Worm (Caenorhabditis elegans): ENCODE results near the gene flor-1.

The flor-1 gene

DNA sequence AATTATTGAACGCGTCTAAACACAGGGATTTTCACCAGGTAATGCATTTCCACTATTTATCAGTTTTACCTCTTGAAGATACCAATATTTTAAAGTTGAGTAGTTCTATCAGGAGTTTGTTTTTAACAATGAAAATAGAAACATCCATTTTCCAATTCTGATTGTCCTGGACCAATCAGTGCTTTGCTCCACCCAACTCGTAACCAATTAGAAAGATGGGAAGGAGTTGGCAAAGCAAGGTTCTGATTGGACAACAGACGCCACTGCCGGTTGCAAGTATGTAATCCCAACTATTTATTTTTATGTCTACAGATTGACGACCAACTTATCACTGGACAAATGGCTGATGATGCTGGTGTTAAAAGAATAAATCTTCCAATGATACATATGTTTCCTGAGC is 30.8 kb upstream of the flor-1 start (continued):
- TF ChIP-seq T26A5.8 (tag; optimal IDR thresholded peaks at IDR 0.05) = no peak
- TF ChIP-seq F55B11.4 (tag; optimal IDR thresholded peaks at IDR 0.05; ENCODE audit: borderline replicate concordance, insufficient read depth) = no peak

DNA sequence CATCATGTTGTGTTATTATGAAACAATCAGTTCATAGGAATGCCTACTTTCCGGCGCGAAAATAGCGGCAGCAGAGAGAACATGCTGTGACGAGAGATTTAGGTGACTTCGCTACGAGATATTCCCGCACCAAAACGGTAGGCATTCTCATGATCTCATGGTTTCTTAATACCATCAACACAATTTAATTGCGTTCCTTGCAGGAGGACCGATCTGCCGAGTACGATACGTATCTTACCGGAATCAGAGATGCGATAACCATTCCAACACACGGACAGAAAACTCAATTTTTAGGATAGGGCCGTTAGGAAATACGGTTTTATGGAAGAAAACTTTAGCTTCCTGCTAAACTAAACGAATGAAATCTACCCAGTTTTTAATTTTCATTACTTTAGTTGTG is 29.4 kb upstream of the flor-1 start, which contains the start of gene T09F5.1:
Gene T09F5.1 (plus strand): TSS at position 301 of the 400 bp plus-strand sequence.
- TF ChIP-seq Y95B8A.8 (GFP tag; IDR thresholded peaks at IDR 0.05) = no peak
- no peak for TF ChIP-seq hrde-1 (tag; optimal IDR thresholded peaks at IDR 0.05; ENCODE audit: borderline replicate concordance)
- TF ChIP-seq F49E8.2 (tag; optimal IDR thresholded peaks at IDR 0.05; ENCODE audit: insufficient read depth) = no peak
- no peak for TF ChIP-seq ceh-100 (GFP tag; IDR thresholded peaks at IDR 0.05)
- no peak for TF ChIP-seq madf-8 (GFP tag; conservative IDR thresholded peaks at IDR 0.05)
- no peak for TF ChIP-seq let-526 (GFP tag; IDR thresholded peaks at IDR 0.05)
- no peak for TF ChIP-seq unc-130 (GFP tag; optimal IDR thresholded peaks at IDR 0.05)
- no peak for TF ChIP-seq tlf-1 (GFP tag; optimal IDR thresholded peaks at IDR 0.05)
- TF ChIP-seq nhr-80 (tag; optimal IDR thresholded peaks at IDR 0.05) = no peak
- no peak for TF ChIP-seq nfya-1 (tag; optimal IDR thresholded peaks at IDR 0.05; ENCODE audit: borderline replicate concordance, insufficient read depth)
- no peak for TF ChIP-seq nhr-90 (tag; optimal IDR thresholded peaks at IDR 0.05)
- no peak for TF ChIP-seq ztf-18 (tag; optimal IDR thresholded peaks at IDR 0.05)
- no peak for TF ChIP-seq pha-4 (tag; optimal IDR thresholded peaks at IDR 0.05)
- no peak for TF ChIP-seq F52B5.7 (tag; optimal IDR thresholded peaks at IDR 0.05)
- TF ChIP-seq atf-7 (tag; optimal IDR thresholded peaks at IDR 0.05) = no peak
- no peak for TF ChIP-seq ceh-91 (GFP tag; IDR thresholded peaks at IDR 0.05)

DNA sequence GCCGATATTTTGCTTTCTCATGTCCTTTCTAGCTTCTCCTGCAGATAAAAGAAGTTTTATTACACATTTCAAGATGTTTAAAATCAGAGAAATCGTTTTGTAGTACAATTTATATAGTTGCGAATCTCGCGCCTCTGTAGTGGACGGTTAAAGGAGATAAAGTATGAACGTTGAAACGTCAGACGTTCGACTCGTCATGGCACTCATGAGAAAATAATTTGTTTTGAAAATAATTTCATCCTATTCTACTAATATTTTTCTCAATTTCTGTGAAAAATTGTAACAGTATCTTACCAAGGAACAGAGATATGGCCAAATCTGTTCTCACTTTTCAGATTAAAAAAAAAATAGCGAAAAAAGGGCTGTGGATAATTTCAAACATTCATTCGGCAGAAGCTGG is 28.4 kb upstream of the flor-1 start, which contains the start of gene T09F5.20:
Gene T09F5.20 (minus strand): TSS at position 101 of the 400 bp plus-strand sequence.
- TF ChIP-seq ztf-6 (GFP tag; IDR thresholded peaks at IDR 0.05) (no peak), nhr-90 (tag; optimal IDR thresholded peaks at IDR 0.05) (no peak), dox-1 (GFP tag; IDR thresholded peaks at IDR 0.05) (no peak), hmg-20 (GFP tag; IDR thresholded peaks at IDR 0.05) (no peak), ccch-3 (GFP tag; optimal IDR thresholded peaks at IDR 0.05) (no peak)

DNA sequence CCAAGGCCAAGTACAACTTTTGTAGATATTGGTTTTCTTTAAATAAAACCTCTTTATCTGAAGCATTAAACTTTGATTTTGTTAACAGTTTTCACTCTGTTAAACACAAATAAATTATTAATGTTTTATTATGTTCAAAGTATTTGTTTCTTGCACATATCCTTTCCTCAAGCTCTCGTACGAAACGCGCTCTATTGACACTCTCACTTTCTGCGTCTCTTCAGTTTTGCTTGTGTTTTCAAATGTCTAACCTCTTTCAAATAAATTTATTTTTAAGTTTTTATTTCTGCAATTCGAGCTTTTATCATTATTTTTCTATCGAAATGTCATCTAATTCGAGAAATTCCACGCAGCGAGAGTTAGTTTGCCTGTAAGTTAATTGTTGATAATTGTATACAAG is 24.4 kb upstream of the flor-1 start, which contains the start of gene K08F9.4:
Gene K08F9.4 (plus strand): TSS at position 222 of the 400 bp plus-strand sequence.
- TF ChIP-seq F23B12.7 (tag; optimal IDR thresholded peaks at IDR 0.05; ENCODE audit: insufficient read depth) = no peak
- no peak for TF ChIP-seq let-526 (GFP tag; IDR thresholded peaks at IDR 0.05)
- TF ChIP-seq atf-7 (tag; optimal IDR thresholded peaks at IDR 0.05) = no peak
- TF ChIP-seq attf-6 (GFP tag; IDR thresholded peaks at IDR 0.05) = no peak
- no peak for TF ChIP-seq akir-1 (GFP tag; optimal IDR thresholded peaks at IDR 0.05)
- TF ChIP-seq snpc-4 (GFP tag; optimal IDR thresholded peaks at IDR 0.05) = no peak
- peak in 1 of 4 experiments; percentile 7 for TF ChIP-seq snpc-4 (tag; optimal IDR thresholded peaks at IDR 0.05)
- peak; percentile 8 for TF ChIP-seq lin-54 (GFP tag; optimal IDR thresholded peaks at IDR 0.05)
- no peak for TF ChIP-seq Y53F4B.3 (GFP tag; IDR thresholded peaks at IDR 0.05)
- no peak for TF ChIP-seq gei-17 (GFP tag; optimal IDR thresholded peaks at IDR 0.05)
- peak; percentile 1 for TF ChIP-seq attf-5 (GFP tag; optimal IDR thresholded peaks at IDR 0.05)
- TF ChIP-seq Y79H2A.3 (GFP tag; conservative IDR thresholded peaks at IDR 0.05) = no peak
- TF ChIP-seq lsl-1 (GFP tag; optimal IDR thresholded peaks at IDR 0.05) = no peak
- TF ChIP-seq hmg-1.2 (GFP tag; IDR thresholded peaks at IDR 0.05) = peak; percentile 92
- TF ChIP-seq D2030.7 (GFP tag; IDR thresholded peaks at IDR 0.05) = no peak
- no peak for TF ChIP-seq bed-1 (GFP tag; IDR thresholded peaks at IDR 0.05)
- TF ChIP-seq cebp-2 (GFP tag; IDR thresholded peaks at IDR 0.05) = no peak
- no peak for TF ChIP-seq ceh-91 (GFP tag; IDR thresholded peaks at IDR 0.05)
- TF ChIP-seq mcd-1 (GFP tag; IDR thresholded peaks at IDR 0.05) = peak; percentile 86
- TF ChIP-seq ceh-100 (GFP tag; IDR thresholded peaks at IDR 0.05) = peak; percentile 88
